Fruit fly (Drosophila melanogaster) whole organism: Measurements from ENCODE around the gene CG12506.

Experiments
- CG8478 ChIP-seq: fragments of >200 bp; optimal IDR thresholded peaks from 2 replicates; lab custom pipeline; 2018; ENCODE audit warnings: inconsistent platforms
- Dll ChIP-seq: fragments of >200 bp; optimal IDR thresholded peaks from 2 replicates; lab custom pipeline; 2017
- EcR ChIP-seq, 2 experiments: fragments of >200 bp; optimal IDR thresholded peaks; 2 replicates each; lab custom pipeline; 2017; ENCODE audit warnings: missing biosample characterization in 2 of 2, missing genetic modification characterization in 2 of 2, missing genetic modification reagents in 2 of 2
- pan ChIP-seq: fragments of >200 bp; optimal IDR thresholded peaks from 2 replicates; lab custom pipeline; 2017
- psq ChIP-seq: fragments of >200 bp; optimal IDR thresholded peaks from 2 replicates; lab custom pipeline; 2017
- usp ChIP-seq: fragments of >200 bp; optimal IDR thresholded peaks from 2 replicates; lab custom pipeline; 2017; ENCODE audit warnings: missing biosample characterization, missing genetic modification characterization, mixed read lengths

DNA sequence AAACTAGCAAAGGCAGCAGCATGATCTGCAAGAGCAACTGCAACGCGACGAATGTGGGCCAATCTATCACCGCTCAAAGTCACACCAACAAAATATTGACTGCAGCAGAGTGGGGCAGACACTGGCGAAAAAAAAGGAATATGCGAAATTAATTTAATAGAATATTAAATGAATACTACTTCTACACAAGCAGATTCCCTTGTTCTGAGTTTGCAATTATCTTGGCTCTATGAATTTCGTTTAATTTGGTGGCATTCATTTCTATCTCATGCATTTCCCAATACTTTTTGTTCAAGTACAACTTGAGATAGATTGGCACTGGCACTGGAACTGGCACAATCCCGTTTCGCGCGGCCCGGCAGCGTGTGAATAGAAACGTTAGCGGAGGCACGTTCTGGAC, 39.2 kb upstream of the CG12506 start:
- TF ChIP-seq pan (lab: Kevin White, UChicago) (no peak), CG8478 (lab: Kevin White, UChicago) (no peak), usp (GFP tag; lab: Kevin White, UChicago) (no peak), EcR (GFP tag; optimal IDR thresholded peaks at IDR 0.05; lab: Kevin White, UChicago) (no peak), Dll (lab: Kevin White, UChicago) (no peak), psq (lab: Kevin White, UChicago) (no peak)
